Worm (Caenorhabditis elegans) whole organism, L1 larva: ENCODE measurements around the gene T12G3.4.

ENCODE experiments used
- C04F5.9 ChIP-seq: sonication (generic microtip); optimal IDR thresholded peaks from 2 replicates; lab custom pipeline; 2016; ENCODE audit warnings: missing genetic modification characterization, missing compliant biosample characterization
- C16A3.4 ChIP-seq: fragments of 150-350 bp; optimal IDR thresholded peaks from 2 replicates; lab custom pipeline; 2014; ENCODE audit warnings: missing biosample characterization, missing genetic modification characterization
- F16B12.6 ChIP-seq: fragments of 150-350 bp; optimal IDR thresholded peaks from 2 replicates; lab custom pipeline; 2014; ENCODE audit warnings: missing biosample characterization, missing genetic modification characterization
- aha-1 ChIP-seq: fragments of 150-350 bp; optimal IDR thresholded peaks from 2 replicates; lab custom pipeline; 2014; ENCODE audit warnings: missing biosample characterization, missing genetic modification characterization
- alr-1 ChIP-seq: fragments of 200-800 bp; sonication (Bioruptor generic); optimal IDR thresholded peaks from 2 replicates; lab custom pipeline; 2018; ENCODE audit warnings: borderline replicate concordance, mild to moderate bottlenecking, missing genetic modification characterization, missing compliant biosample characterization
- ceh-63 ChIP-seq: fragments of 200-800 bp; sonication (Bioruptor generic); optimal IDR thresholded peaks from 2 replicates; lab custom pipeline; 2018; ENCODE audit warnings: mild to moderate bottlenecking, missing genetic modification characterization, missing compliant biosample characterization
- ceh-82 ChIP-seq, 3 experiments: fragments of 150-350 bp in 1 of 3; sonication (generic microtip) in 2 of 3; optimal IDR thresholded peaks; 2 replicates each; lab custom pipeline; 2014 to 2017; ENCODE audit warnings: missing biosample characterization in 3 of 3, missing genetic modification characterization in 3 of 3
- ceh-88 ChIP-seq: fragments of 200-800 bp; sonication (Bioruptor generic); IDR thresholded peaks from 2 replicates; pipeline ENCODE4 v1.3.6; 2022; ENCODE audit warnings: missing genetic modification characterization, missing compliant biosample characterization
- ceh-90 ChIP-seq: sonication (generic microtip); optimal IDR thresholded peaks from 2 replicates; lab custom pipeline; 2016; ENCODE audit warnings: missing genetic modification characterization, missing compliant biosample characterization
- ces-1 ChIP-seq: fragments of 150-350 bp; optimal IDR thresholded peaks from 2 replicates; lab custom pipeline; 2014; ENCODE audit warnings: missing biosample characterization, missing genetic modification reagents, missing genetic modification characterization
- dsc-1 ChIP-seq: sonication (generic microtip); optimal IDR thresholded peaks from 2 replicates; lab custom pipeline; 2016; ENCODE audit warnings: mild to moderate bottlenecking, missing genetic modification characterization, missing compliant biosample characterization
- efl-1 ChIP-seq, 4 experiments: fragments of 150-350 bp; optimal IDR thresholded peaks in 3 of 4; peaks in 1 of 4; 1 replicate in 1 of 4; 2 replicates in 3 of 4; lab custom pipeline; 2014; ENCODE audit warnings: missing biosample characterization in 2 of 4, missing genetic modification characterization in 2 of 4, missing genetic modification reagents in 2 of 4
- efl-3 ChIP-seq: fragments of 200-800 bp; sonication (Bioruptor generic); optimal IDR thresholded peaks from 2 replicates; lab custom pipeline; 2018; ENCODE audit warnings: mild to moderate bottlenecking, missing genetic modification characterization, missing compliant biosample characterization
- egl-27 ChIP-seq, 2 experiments: fragments of 150-350 bp in 1 of 2; sonication (generic microtip); optimal IDR thresholded peaks; 3 replicates each; lab custom pipeline; 2017 to 2018; ENCODE audit warnings: missing biosample characterization in 2 of 2, missing genetic modification characterization in 2 of 2, missing genetic modification reagents in 2 of 2
- elt-2 ChIP-seq: sonication (generic microtip); optimal IDR thresholded peaks from 2 replicates; lab custom pipeline; 2016; ENCODE audit warnings: missing genetic modification characterization, mild to moderate bottlenecking, inconsistent platforms, missing compliant biosample characterization, missing genetic modification reagents
- elt-3 ChIP-seq, 6 experiments: fragments of 150-350 bp in 1 of 6; sonication (generic microtip); optimal IDR thresholded peaks; 2 replicates each; lab custom pipeline; 2017 to 2018; ENCODE audit warnings: missing biosample characterization in 6 of 6, missing genetic modification characterization in 6 of 6, inconsistent platforms in 1 of 6
- ets-5 ChIP-seq: fragments of 200-800 bp; sonication (Bioruptor generic); IDR thresholded peaks from 2 replicates; pipeline ENCODE4 v1.3.6; 2022; ENCODE audit warnings: missing genetic modification characterization, missing compliant biosample characterization
- fkh-4 ChIP-seq: sonication (generic microtip); optimal IDR thresholded peaks from 2 replicates; lab custom pipeline; 2016; ENCODE audit warnings: missing compliant biosample characterization, missing genetic modification characterization, borderline replicate concordance
- fkh-8 ChIP-seq: sonication (generic microtip); optimal IDR thresholded peaks from 2 replicates; lab custom pipeline; 2016; ENCODE audit warnings: mild to moderate bottlenecking, missing genetic modification characterization, missing compliant biosample characterization
- fos-1 ChIP-seq: fragments of 150-350 bp; optimal IDR thresholded peaks from 2 replicates; lab custom pipeline; 2014; ENCODE audit warnings: missing biosample characterization, missing genetic modification characterization
- grh-1 ChIP-seq: fragments of 200-800 bp; sonication (Bioruptor generic); IDR thresholded peaks from 2 replicates; pipeline ENCODE4 v1.3.6; 2022; ENCODE audit warnings: missing genetic modification reagents, missing genetic modification characterization, missing compliant biosample characterization
- hlh-4 ChIP-seq: sonication (generic microtip); optimal IDR thresholded peaks from 2 replicates; lab custom pipeline; 2016; ENCODE audit warnings: mild to moderate bottlenecking, missing genetic modification characterization, missing compliant biosample characterization
- irx-1 ChIP-seq: sonication (generic microtip); optimal IDR thresholded peaks from 2 replicates; lab custom pipeline; 2016; ENCODE audit warnings: missing genetic modification characterization, missing compliant biosample characterization
- isw-1 ChIP-seq: fragments of 200-800 bp; sonication (Bioruptor generic); IDR thresholded peaks from 2 replicates; pipeline ENCODE4 v1.3.6; 2022; ENCODE audit warnings: missing genetic modification characterization, missing compliant biosample characterization
- jun-1 ChIP-seq: fragments of 150-350 bp; optimal IDR thresholded peaks from 2 replicates; lab custom pipeline; 2014; ENCODE audit warnings: missing biosample characterization, missing genetic modification reagents, missing genetic modification characterization
- lin-15B ChIP-seq: fragments of 150-350 bp; sonication (generic microtip); optimal IDR thresholded peaks from 3 replicates; lab custom pipeline; 2014; ENCODE audit warnings: missing biosample characterization, missing genetic modification characterization
- lin-35 ChIP-seq, 2 experiments: fragments of 150-350 bp; optimal IDR thresholded peaks; 2 replicates each; lab custom pipeline; 2014; ENCODE audit warnings: missing biosample characterization in 2 of 2, missing genetic modification characterization in 2 of 2, missing genetic modification reagents in 2 of 2
- mab-9 ChIP-seq: fragments of 200-800 bp; sonication (Bioruptor generic); IDR thresholded peaks from 2 replicates; pipeline ENCODE4 v1.3.6; 2022; ENCODE audit warnings: missing genetic modification reagents, missing genetic modification characterization, missing compliant biosample characterization
- mef-2 ChIP-seq: fragments of 150-350 bp; optimal IDR thresholded peaks from 2 replicates; lab custom pipeline; 2014; ENCODE audit warnings: missing biosample characterization, missing genetic modification characterization
- nhr-11 ChIP-seq: fragments of 150-350 bp; optimal IDR thresholded peaks from 2 replicates; lab custom pipeline; 2014; ENCODE audit warnings: missing biosample characterization, missing genetic modification characterization
- nhr-12 ChIP-seq: sonication (generic microtip); optimal IDR thresholded peaks from 2 replicates; lab custom pipeline; 2017; ENCODE audit warnings: missing biosample characterization, missing genetic modification characterization
- nhr-19 ChIP-seq: fragments of 200-800 bp; sonication (Bioruptor generic); conservative IDR thresholded peaks from 2 replicates; pipeline ENCODE4 v1.3.6; 2022; ENCODE audit warnings: missing genetic modification characterization, missing compliant biosample characterization
- nhr-237 ChIP-seq: fragments of 150-350 bp; optimal IDR thresholded peaks from 2 replicates; lab custom pipeline; 2014; ENCODE audit warnings: missing biosample characterization, missing genetic modification characterization
- nhr-47 ChIP-seq: sonication (generic microtip); optimal IDR thresholded peaks from 2 replicates; lab custom pipeline; 2016; ENCODE audit warnings: mild to moderate bottlenecking, missing genetic modification characterization, moderate library complexity, missing compliant biosample characterization
- nhr-71 ChIP-seq: sonication (generic microtip); optimal IDR thresholded peaks from 2 replicates; lab custom pipeline; 2016; ENCODE audit warnings: mild to moderate bottlenecking, missing genetic modification characterization, moderate library complexity, missing compliant biosample characterization
- nhr-76 ChIP-seq: sonication (generic microtip); optimal IDR thresholded peaks from 2 replicates; lab custom pipeline; 2017; ENCODE audit warnings: missing biosample characterization, missing genetic modification characterization
- nhr-85 ChIP-seq: sonication (generic microtip); peaks from one replicate; lab custom pipeline; 2016; ENCODE audit warnings: missing genetic modification characterization, inconsistent platforms, missing compliant biosample characterization
- pag-3 ChIP-seq: sonication (generic microtip); optimal IDR thresholded peaks from 2 replicates; lab custom pipeline; 2017; ENCODE audit warnings: missing genetic modification characterization, mild to moderate bottlenecking, missing compliant biosample characterization, antibody characterized with exemption, borderline replicate concordance; ENCODE audit not compliant: insufficient read depth
- rnt-1 ChIP-seq: sonication (generic microtip); optimal IDR thresholded peaks from 2 replicates; lab custom pipeline; 2016; ENCODE audit warnings: mild to moderate bottlenecking, missing genetic modification characterization, moderate library complexity, missing compliant biosample characterization
- skn-1 ChIP-seq: fragments of 150-350 bp; optimal IDR thresholded peaks from 2 replicates; lab custom pipeline; 2014; ENCODE audit warnings: missing biosample characterization, missing genetic modification characterization
- snu-23 ChIP-seq: sonication (generic microtip); optimal IDR thresholded peaks from 2 replicates; lab custom pipeline; 2016; ENCODE audit warnings: missing genetic modification characterization, missing compliant biosample characterization
- sptf-1 ChIP-seq: fragments of 150-350 bp; optimal IDR thresholded peaks from 2 replicates; lab custom pipeline; 2014; ENCODE audit warnings: missing biosample characterization, missing genetic modification characterization
- tlp-1 ChIP-seq: fragments of 150-350 bp; optimal IDR thresholded peaks from 2 replicates; lab custom pipeline; 2014; ENCODE audit warnings: missing biosample characterization, missing genetic modification characterization
- unc-130 ChIP-seq: fragments of 150-350 bp; optimal IDR thresholded peaks from 2 replicates; lab custom pipeline; 2017; ENCODE audit warnings: missing biosample characterization, missing genetic modification characterization, inconsistent platforms
- unc-30 ChIP-seq: sonication (generic microtip); optimal IDR thresholded peaks from 2 replicates; lab custom pipeline; 2017; ENCODE audit warnings: missing biosample characterization, missing genetic modification characterization
- unc-62 ChIP-seq: fragments of 150-350 bp; optimal IDR thresholded peaks from 2 replicates; lab custom pipeline; 2014; ENCODE audit warnings: missing biosample characterization, missing genetic modification reagents, missing genetic modification characterization
- unc-86 ChIP-seq: sonication (generic microtip); optimal IDR thresholded peaks from 2 replicates; lab custom pipeline; 2016; ENCODE audit warnings: missing genetic modification characterization, missing compliant biosample characterization
- vab-15 ChIP-seq: sonication (generic microtip); optimal IDR thresholded peaks from 2 replicates; lab custom pipeline; 2017; ENCODE audit warnings: missing genotype, mild to moderate bottlenecking, missing genetic modification characterization, missing compliant biosample characterization
- xbp-1 ChIP-seq: sonication (generic microtip); optimal IDR thresholded peaks from 2 replicates; lab custom pipeline; 2016; ENCODE audit warnings: missing genetic modification characterization, missing compliant biosample characterization
- zag-1 ChIP-seq: fragments of 150-350 bp; optimal IDR thresholded peaks from 2 replicates; lab custom pipeline; 2014; ENCODE audit warnings: missing biosample characterization, missing genetic modification characterization

Gene T12G3.4

DNA sequence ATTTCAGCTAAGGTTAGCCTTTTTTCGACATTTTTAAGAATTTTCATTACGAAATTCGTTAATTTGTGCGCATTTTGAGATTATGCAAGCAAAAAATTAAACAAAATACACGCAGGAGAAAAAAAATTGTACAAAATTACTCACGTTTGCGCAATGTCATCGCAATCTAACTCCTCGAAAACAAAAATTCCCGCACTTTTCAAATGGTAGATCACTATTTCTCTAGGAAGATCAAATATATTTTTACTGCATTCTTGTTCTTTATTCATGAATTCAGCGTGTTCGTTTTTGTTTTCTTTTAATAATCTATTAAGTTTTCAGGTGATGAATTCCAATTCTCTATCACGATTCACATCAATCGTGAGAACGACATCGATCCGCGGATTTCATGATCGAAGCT lies 17.1 kb upstream of the T12G3.4 start, which contains the start of the genes T12G3.6 and mrpl-51:
Gene T12G3.6 (minus strand): TSS at position 269 of the 400 bp plus-strand sequence.
Gene mrpl-51 (plus strand): TSS at position 322 of the 400 bp plus-strand sequence.
- TF ChIP-seq efl-1 (optimal IDR thresholded peaks at IDR 0.05; lab: Kevin White, UChicago), result no peak
- TF ChIP-seq efl-1 (GFP tag; optimal IDR thresholded peaks at IDR 0.05 in 1 of 2; lab: Kevin White, UChicago), result peak in 1 of 2 experiments; percentile 1
- TF ChIP-seq egl-27 (tag; optimal IDR thresholded peaks at IDR 0.05; lab: Kevin White, UChicago), result no peak

DNA sequence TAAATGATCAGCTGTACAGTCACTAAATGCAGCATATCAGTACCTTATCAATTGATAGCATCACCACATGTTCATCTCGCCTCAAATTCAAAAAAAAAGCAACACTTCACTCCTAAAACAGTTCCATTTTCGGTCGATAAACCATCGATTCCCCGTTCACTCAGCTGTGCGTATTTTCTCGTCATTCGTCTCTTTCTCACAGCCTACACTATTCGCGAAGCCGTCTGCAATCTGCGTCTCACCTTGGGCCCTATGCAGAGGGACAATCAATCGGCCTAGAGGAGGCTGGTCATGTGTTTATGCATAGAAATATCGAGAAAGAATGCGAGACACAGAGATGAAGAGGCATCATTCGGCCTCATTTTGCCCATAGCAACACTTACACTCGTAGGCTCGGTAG lies 15.7 kb upstream of the T12G3.4 start:
- TF ChIP-seq lin-15B (tag; lab: Kevin White, UChicago), result peak; percentile 29
- TF ChIP-seq nhr-12 (tag; lab: Kevin White, UChicago), result no peak
- TF ChIP-seq pag-3 (tag; lab: Kevin White, UChicago), result no peak
- no peak for TF ChIP-seq unc-130 (tag; lab: Kevin White, UChicago)
- TF ChIP-seq grh-1 (GFP tag; lab: Robert Waterston, UW), result peak; percentile 50
- TF ChIP-seq nhr-76 (tag; lab: Kevin White, UChicago), result no peak
- TF ChIP-seq rnt-1 (tag; lab: Kevin White, UChicago), result peak; percentile 68
- peak in 2 of 6 experiments; percentile 71 to 80 for TF ChIP-seq elt-3 (tag; optimal IDR thresholded peaks at IDR 0.05; lab: Kevin White, UChicago)
- TF ChIP-seq skn-1 (tag; lab: Kevin White, UChicago), result peak; percentile 80
- no peak for TF ChIP-seq ces-1 (GFP tag; lab: Kevin White, UChicago)
- no peak for TF ChIP-seq sptf-1 (tag; lab: Kevin White, UChicago)
- TF ChIP-seq ceh-82 (tag; optimal IDR thresholded peaks at IDR 0.05; lab: Kevin White, UChicago), result peak; percentile 51 to 82 (median 72)
- TF ChIP-seq fkh-8 (tag; lab: Kevin White, UChicago), result peak; percentile 83
- TF ChIP-seq nhr-11, result peak; percentile 69
- TF ChIP-seq mab-9 (GFP tag; lab: Robert Waterston, UW), result no peak
- peak; percentile 79 to 82 for TF ChIP-seq efl-1 (optimal IDR thresholded peaks at IDR 0.05; lab: Kevin White, UChicago)
- TF ChIP-seq efl-1 (GFP tag; optimal IDR thresholded peaks at IDR 0.05 in 1 of 2; lab: Kevin White, UChicago), result peak; percentile 67 to 92
- peak; percentile 75 for TF ChIP-seq xbp-1 (tag; lab: Kevin White, UChicago)
- no peak for TF ChIP-seq alr-1
- peak; percentile 92 for TF ChIP-seq nhr-71
- TF ChIP-seq nhr-85 (tag; lab: Kevin White, UChicago), result peak; percentile 93
- TF ChIP-seq irx-1 (tag; lab: Kevin White, UChicago), result peak; percentile 32
- TF ChIP-seq unc-30 (tag; lab: Kevin White, UChicago), result no peak
- TF ChIP-seq vab-15, result no peak
- TF ChIP-seq efl-3 (GFP tag; lab: Kevin White, UChicago), result no peak
- no peak for TF ChIP-seq aha-1 (tag; lab: Kevin White, UChicago)
- TF ChIP-seq fos-1 (tag; lab: Kevin White, UChicago), result peak; percentile 67
- peak; percentile 76 for TF ChIP-seq elt-2 (tag; lab: Kevin White, UChicago)
- TF ChIP-seq mef-2 (tag; lab: Kevin White, UChicago), result no peak
- peak; percentile 83 for TF ChIP-seq C16A3.4 (tag; lab: Kevin White, UChicago)
- TF ChIP-seq isw-1 (GFP tag; lab: Robert Waterston, UW), result peak; percentile 54; the same call in 1 of the 2 replicates
- TF ChIP-seq C04F5.9 (tag; lab: Kevin White, UChicago), result no peak
- TF ChIP-seq lin-35 (GFP tag; optimal IDR thresholded peaks at IDR 0.05; lab: Kevin White, UChicago), result peak; percentile 62 to 86
- TF ChIP-seq nhr-19 (GFP tag; lab: Robert Waterston, UW), result peak; percentile 73
- TF ChIP-seq unc-62 (GFP tag; lab: Kevin White, UChicago), result no peak
- TF ChIP-seq tlp-1 (tag; lab: Kevin White, UChicago), result no peak
- no peak for TF ChIP-seq zag-1
- TF ChIP-seq nhr-47 (tag; lab: Kevin White, UChicago), result peak; percentile 85
- TF ChIP-seq dsc-1, result peak; percentile 66
- peak; percentile 65 for TF ChIP-seq unc-86 (tag; lab: Kevin White, UChicago)
- no peak for TF ChIP-seq egl-27 (tag; optimal IDR thresholded peaks at IDR 0.05; lab: Kevin White, UChicago)
- TF ChIP-seq fkh-4, result no peak
- TF ChIP-seq F16B12.6 (tag; lab: Kevin White, UChicago), result peak; percentile 67
- no peak for TF ChIP-seq ets-5 (GFP tag; lab: Robert Waterston, UW)
- no peak for TF ChIP-seq hlh-4 (tag; lab: Kevin White, UChicago)
- TF ChIP-seq snu-23 (GFP tag; lab: Kevin White, UChicago), result peak; percentile 95
- peak; percentile 8; the same call in 1 of the 2 replicates for TF ChIP-seq ceh-88 (GFP tag; lab: Robert Waterston, UW)
- no peak for TF ChIP-seq ceh-63
- TF ChIP-seq jun-1 (tag; lab: Kevin White, UChicago), result peak; percentile 81
- no peak for TF ChIP-seq ceh-90 (tag; lab: Kevin White, UChicago)
- TF ChIP-seq nhr-237 (tag; lab: Kevin White, UChicago), result peak; percentile 47
